Worm (Caenorhabditis elegans) whole organism, L2 larva: Measurements from ENCODE around the gene srt-19.

Experiments
- Y55F3AM.14 ChIP-seq: fragments of 200-800 bp; sonication (Bioruptor generic); optimal IDR thresholded peaks from 2 replicates; lab custom pipeline; 2018; ENCODE audit warnings: mild to moderate bottlenecking, missing genetic modification characterization, missing compliant biosample characterization
- ZK546.5 ChIP-seq: sonication (generic microtip); optimal IDR thresholded peaks from 2 replicates; lab custom pipeline; 2017; ENCODE audit warnings: missing biosample characterization, missing genetic modification characterization
- alr-1 ChIP-seq: fragments of 150-350 bp; optimal IDR thresholded peaks from 2 replicates; lab custom pipeline; 2014; ENCODE audit warnings: missing biosample characterization, missing genetic modification characterization
- blmp-1 ChIP-seq: sonication (generic microtip); optimal IDR thresholded peaks from 2 replicates; lab custom pipeline; 2017; ENCODE audit warnings: missing genetic modification characterization, mild to moderate bottlenecking, missing compliant biosample characterization, antibody characterized with exemption, moderate library complexity; ENCODE audit not compliant: insufficient read depth
- elt-1 ChIP-seq: fragments of 150-350 bp; optimal IDR thresholded peaks from 2 replicates; lab custom pipeline; 2014; ENCODE audit warnings: missing biosample characterization, missing genetic modification characterization
- lsy-2 ChIP-seq, 2 experiments: fragments of 150-350 bp in 1 of 2; sonication (generic microtip) in 1 of 2; optimal IDR thresholded peaks; 2 replicates each; lab custom pipeline; 2014 to 2017; ENCODE audit warnings: missing biosample characterization in 2 of 2, missing genetic modification characterization in 2 of 2
- mdl-1 ChIP-seq, 2 experiments: fragments of 150-350 bp in 1 of 2; sonication (generic microtip) in 1 of 2; optimal IDR thresholded peaks; 2 replicates each; lab custom pipeline; 2017; ENCODE audit warnings: missing biosample characterization in 2 of 2, missing genetic modification characterization in 2 of 2
- nhr-10 ChIP-seq: sonication (generic microtip); optimal IDR thresholded peaks from 2 replicates; lab custom pipeline; 2017; ENCODE audit warnings: missing biosample characterization, missing genetic modification characterization
- skn-1 ChIP-seq: sonication (generic microtip); optimal IDR thresholded peaks from 2 replicates; lab custom pipeline; 2017; ENCODE audit warnings: missing biosample characterization, missing genetic modification characterization
- sma-3 ChIP-seq: sonication (generic microtip); optimal IDR thresholded peaks from 2 replicates; lab custom pipeline; 2016; ENCODE audit warnings: missing genetic modification reagents, missing genetic modification characterization, missing compliant biosample characterization
- snpc-4 ChIP-seq: fragments of 150-350 bp; optimal IDR thresholded peaks from 2 replicates; lab custom pipeline; 2014; ENCODE audit warnings: missing biosample characterization, missing genetic modification characterization
- unc-62 ChIP-seq: fragments of 150-350 bp; optimal IDR thresholded peaks from 2 replicates; lab custom pipeline; 2014; ENCODE audit warnings: missing biosample characterization, missing genetic modification reagents, missing genetic modification characterization
- zag-1 ChIP-seq: fragments of 150-350 bp; optimal IDR thresholded peaks from 2 replicates; lab custom pipeline; 2014; ENCODE audit warnings: missing biosample characterization, missing genetic modification characterization

- TF ChIP-seq skn-1 (tag; lab: Kevin White, UChicago): no peak
- TF ChIP-seq zag-1 (tag; lab: Kevin White, UChicago): no peak
- TF ChIP-seq nhr-10 (tag; lab: Kevin White, UChicago): no peak
- no peak for TF ChIP-seq Y55F3AM.14 (GFP tag; lab: Kevin White, UChicago)
- TF ChIP-seq alr-1 (tag; lab: Kevin White, UChicago): no peak
- no peak for TF ChIP-seq mdl-1 (tag; optimal IDR thresholded peaks at IDR 0.05; lab: Kevin White, UChicago)
- no peak for TF ChIP-seq ZK546.5 (tag; lab: Kevin White, UChicago)
- no peak for TF ChIP-seq snpc-4 (tag; lab: Kevin White, UChicago)
- no peak for TF ChIP-seq lsy-2 (tag; optimal IDR thresholded peaks at IDR 0.05; lab: Kevin White, UChicago)
- no peak for TF ChIP-seq elt-1 (tag; lab: Kevin White, UChicago)
- TF ChIP-seq sma-3 (GFP tag; lab: Kevin White, UChicago): no peak
- TF ChIP-seq unc-62 (GFP tag; lab: Kevin White, UChicago): no peak
- no peak for TF ChIP-seq blmp-1 (tag; lab: Kevin White, UChicago)
Observed at ce11 chrV:4330820-4331219, 46.0 kb downstream of the srt-19 start.
